Fruit fly (Drosophila melanogaster): ENCODE results near the gene Rb97D.

Gene Rb97D

dm6 chr3R:26915463-26915925, 40.0 kb upstream of the Rb97D start, which contains the start of gene CG46339 (continued):
- TF ChIP-seq Nf-YB (GFP tag; optimal IDR thresholded peaks at IDR 0.05) (no peak), Elba2 (GFP tag; optimal IDR thresholded peaks at IDR 0.05) (no peak), fd96Cb (tag; optimal IDR thresholded peaks at IDR 0.05) (peak; percentile 57), pb (GFP tag; optimal IDR thresholded peaks at IDR 0.05) (no peak), Awh (GFP tag; IDR thresholded peaks at IDR 0.05) (no peak; the same call in 1 of the 2 replicates), E2f2 (GFP tag; IDR thresholded peaks at IDR 0.05) (0 out of 2 replicates have a peak, but pooled peaks have one; percentile 30), MTF-1 (GFP tag; optimal IDR thresholded peaks at IDR 0.05; ENCODE audit: borderline replicate concordance) (peak; percentile 72), maf-S (GFP tag; optimal IDR thresholded peaks at IDR 0.05) (no peak), CG9932 (GFP tag; IDR thresholded peaks at IDR 0.05) (peak; percentile 55; the same call in 1 of the 2 replicates), scrt (GFP tag; optimal IDR thresholded peaks at IDR 0.05) (peak; percentile 77), Med (GFP tag) (peak; percentile 95), Nf-YC (tag; optimal IDR thresholded peaks at IDR 0.05) (peak; percentile 41), Hand (GFP tag; optimal IDR thresholded peaks at IDR 0.05) (peak; percentile 87), Opbp (GFP tag; IDR thresholded peaks at IDR 0.05; ENCODE audit: partially characterized antibody) (peak; percentile 25; the same call in 1 of the 3 replicates), CG4360 (GFP tag; IDR thresholded peaks at IDR 0.05) (no peak), HmgD (GFP tag; optimal IDR thresholded peaks at IDR 0.05) (no peak), CG18599 (GFP tag; optimal IDR thresholded peaks at IDR 0.05) (peak; percentile 85), CG10321 (GFP tag; IDR thresholded peaks at IDR 0.05) (0 out of 2 replicates have a peak, but pooled peaks have one; percentile 5), odd (GFP tag; optimal IDR thresholded peaks at IDR 0.05) (peak; percentile 81), dmrt11E (tag; optimal IDR thresholded peaks at IDR 0.05) (peak; percentile 18), CG11504 (tag; optimal IDR thresholded peaks at IDR 0.05) (peak; percentile 63), sr (GFP tag; IDR thresholded peaks at IDR 0.05) (no peak), luna (GFP tag; optimal IDR thresholded peaks at IDR 0.05) (no peak), tna (GFP tag; IDR thresholded peaks at IDR 0.05; ENCODE audit: partially characterized antibody) (no peak), MBD-R2 (GFP tag; IDR thresholded peaks at IDR 0.05) (peak; percentile 24; the same call in 1 of the 2 replicates), CG11696 (GFP tag; IDR thresholded peaks at IDR 0.05) (peak; percentile 17; the same call in 1 of the 2 replicates), Doc2 (GFP tag; IDR thresholded peaks at IDR 0.05) (no peak), Mad (GFP tag; optimal IDR thresholded peaks at IDR 0.05) (no peak), org-1 (GFP tag; optimal IDR thresholded peaks at IDR 0.05) (peak; percentile 32), CG15073 (GFP tag; optimal IDR thresholded peaks at IDR 0.05) (no peak), bigmax (GFP tag; optimal IDR thresholded peaks at IDR 0.05) (peak; percentile 42), Atf6 (GFP tag; IDR thresholded peaks at IDR 0.05) (no peak; the same call in 1 of the 2 replicates), Dfd (GFP tag; optimal IDR thresholded peaks at IDR 0.05) (no peak), schlank (tag; optimal IDR thresholded peaks at IDR 0.05) (peak; percentile 55), CTCF (GFP tag; optimal IDR thresholded peaks at IDR 0.05) (no peak), Dip2 (GFP tag; IDR thresholded peaks at IDR 0.05) (no peak), Lhr (GFP tag; optimal IDR thresholded peaks at IDR 0.05) (no peak), sob (GFP tag; IDR thresholded peaks at IDR 0.05) (peak; percentile 79), lbe (GFP tag; optimal IDR thresholded peaks at IDR 0.05) (peak; percentile 74), CG4282 (GFP tag; optimal IDR thresholded peaks at IDR 0.05) (peak; percentile 53), CG1233 (GFP tag; optimal IDR thresholded peaks at IDR 0.05) (peak; percentile 26), TFAM (GFP tag; optimal IDR thresholded peaks at IDR 0.05) (no peak), CG12769 (tag; optimal IDR thresholded peaks at IDR 0.05) (peak; percentile 65), CG6683 (GFP tag; optimal IDR thresholded peaks at IDR 0.05) (peak; percentile 78), Usf (GFP tag; optimal IDR thresholded peaks at IDR 0.05) (no peak), CG42726 (GFP tag; IDR thresholded peaks at IDR 0.05; ENCODE audit: partially characterized antibody) (peak; percentile 67; the same call in 1 of the 2 replicates), ind (GFP tag; optimal IDR thresholded peaks at IDR 0.05) (peak; percentile 50), seq (GFP tag; IDR thresholded peaks at IDR 0.05) (peak; percentile 32; the same call in 1 of the 2 replicates), Stat92E (GFP tag; optimal IDR thresholded peaks at IDR 0.05) (no peak), CG4404 (GFP tag; IDR thresholded peaks at IDR 0.05) (no peak)
